Worm (Caenorhabditis elegans) whole organism, midembryonic: ENCODE data around the gene srg-48.
A peak's percentile ranks its signal among the peaks of the same experiment; 100 is the strongest.

Source experiments
- T22C8.4 ChIP-seq: fragments of 200-800 bp; sonication (Bioruptor generic); IDR thresholded peaks from 2 replicates; pipeline ENCODE4 v1.3.6; 2022; ENCODE audit warnings: missing genetic modification characterization, missing compliant biosample characterization
- cog-1 ChIP-seq: sonication (generic microtip); optimal IDR thresholded peaks from 2 replicates; lab custom pipeline; 2016; ENCODE audit warnings: missing genetic modification characterization, missing compliant biosample characterization
- flt-1 ChIP-seq: fragments of 200-800 bp; sonication (Bioruptor generic); IDR thresholded peaks from 2 replicates; pipeline ENCODE4 v1.3.6; 2022; ENCODE audit warnings: missing genetic modification characterization, missing compliant biosample characterization
- klf-2 ChIP-seq: fragments of 200-800 bp; sonication (Bioruptor generic); conservative IDR thresholded peaks from 2 replicates; pipeline ENCODE4 v1.3.6; 2022; ENCODE audit warnings: missing genetic modification reagents, missing genetic modification characterization, missing compliant biosample characterization
- med-1 ChIP-seq: sonication (generic microtip); optimal IDR thresholded peaks from 2 replicates; lab custom pipeline; 2017; ENCODE audit warnings: missing genetic modification characterization, mild to moderate bottlenecking, missing compliant biosample characterization, antibody characterized with exemption, missing genetic modification reagents; ENCODE audit not compliant: insufficient read depth
- ref-1 ChIP-seq: fragments of 200-800 bp; sonication (Bioruptor generic); conservative IDR thresholded peaks from 2 replicates; pipeline ENCODE4 v1.3.6; 2022; ENCODE audit warnings: missing genetic modification reagents, missing genetic modification characterization, missing compliant biosample characterization
- tab-1 ChIP-seq: fragments of 200-800 bp; sonication (Bioruptor generic); IDR thresholded peaks from 2 replicates; pipeline ENCODE4 v1.3.6; 2022; ENCODE audit warnings: missing genetic modification characterization, missing compliant biosample characterization
- ztf-23 ChIP-seq: fragments of 200-800 bp; sonication (Bioruptor generic); IDR thresholded peaks from 2 replicates; pipeline ENCODE4 v1.3.6; 2022; ENCODE audit warnings: missing genetic modification reagents, missing genetic modification characterization, missing compliant biosample characterization
- ztf-29 ChIP-seq: fragments of 200-800 bp; sonication (Bioruptor generic); IDR thresholded peaks from 2 replicates; pipeline ENCODE4 v1.3.6; 2022; ENCODE audit warnings: missing genetic modification reagents, missing genetic modification characterization, missing compliant biosample characterization

srg-48 gene

ce11 chrIV:7039476-7040261 is 32.5 kb upstream of the srg-48 start, which contains the start of the genes cogc-2 and klp-18:
Gene cogc-2, minus strand, starts transcription at chrIV:7039580.
Gene klp-18, plus strand, starts transcription at chrIV:7040211.
- TF ChIP-seq ztf-23 (GFP tag; lab: Robert Waterston, UW) = peak; percentile 73; the same call in 1 of the 2 replicates
- no peak for TF ChIP-seq T22C8.4 (GFP tag; lab: Robert Waterston, UW)
- peak; percentile 73; the same call in 1 of the 2 replicates for TF ChIP-seq flt-1 (GFP tag; lab: Robert Waterston, UW)
- TF ChIP-seq ref-1 (GFP tag; lab: Robert Waterston, UW) = no peak
- peak; percentile 67 for TF ChIP-seq med-1 (GFP tag; lab: Kevin White, UChicago)
- peak; percentile 80 for TF ChIP-seq tab-1 (GFP tag; lab: Robert Waterston, UW)
- TF ChIP-seq klf-2 (GFP tag; lab: Robert Waterston, UW) = no peak
- peak; percentile 61 for TF ChIP-seq cog-1
- peak; percentile 71 for TF ChIP-seq ztf-29 (GFP tag; lab: Robert Waterston, UW)

DNA sequence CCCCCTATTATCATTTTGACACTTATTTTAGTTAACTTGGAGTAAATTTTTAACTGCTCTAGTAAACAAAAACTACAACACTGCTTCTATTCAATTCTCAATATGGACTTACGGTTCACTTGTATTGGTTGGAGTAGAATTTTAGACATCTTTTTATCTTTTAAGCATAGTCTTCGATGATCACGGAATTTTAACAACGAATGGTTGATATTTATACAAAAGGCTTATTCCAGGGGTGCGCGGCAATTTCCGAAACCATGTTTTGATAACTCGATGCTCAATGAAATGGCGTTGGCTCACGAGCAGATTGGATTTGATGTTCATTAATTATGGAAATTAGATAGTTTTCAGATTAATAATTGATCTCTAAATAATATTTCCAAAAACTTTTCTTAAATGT is 28.8 kb upstream of the srg-48 start:
- TF ChIP-seq klf-2 (GFP tag; lab: Robert Waterston, UW) = no peak
- TF ChIP-seq ztf-23 (GFP tag; lab: Robert Waterston, UW) = no peak

DNA sequence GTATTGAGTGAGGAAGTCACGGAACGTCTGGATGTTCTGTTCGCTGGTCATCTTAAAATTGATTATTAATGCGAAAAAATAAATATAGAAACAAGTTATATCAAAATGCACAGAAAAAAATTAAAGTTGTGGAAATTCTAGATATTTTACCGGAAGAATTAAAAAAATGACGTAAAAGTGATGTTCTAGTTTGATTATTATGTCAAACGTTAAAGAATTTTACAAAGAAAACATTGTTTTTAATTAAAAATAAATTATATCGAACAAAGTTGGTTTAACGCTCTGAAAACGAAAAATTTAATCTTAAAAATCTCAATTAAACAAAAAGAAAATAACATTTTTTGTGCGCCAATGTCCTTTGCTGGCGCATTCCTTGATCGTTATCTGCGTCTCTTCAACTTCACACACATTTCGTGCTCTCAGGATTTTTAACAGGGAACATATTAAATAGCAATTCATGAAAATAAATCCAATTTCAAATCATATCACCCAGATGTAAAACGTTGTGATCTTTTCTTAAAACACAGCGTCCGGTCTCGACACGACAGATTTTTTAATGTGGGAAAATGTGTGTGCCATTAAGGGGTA is 27.6 kb upstream of the srg-48 start, which contains the start of gene tin-9.1:
tin-9.1 (minus strand) TSS at position 51 of the 588 bp plus-strand sequence.
- no peak for TF ChIP-seq ztf-23 (GFP tag; lab: Robert Waterston, UW)
- no peak for TF ChIP-seq ref-1 (GFP tag; lab: Robert Waterston, UW)
- TF ChIP-seq flt-1 (GFP tag; lab: Robert Waterston, UW) = no peak

ce11 chrIV:7045362-7045936 is 26.8 kb upstream of the srg-48 start:
- no peak for TF ChIP-seq ztf-29 (GFP tag; lab: Robert Waterston, UW)
- TF ChIP-seq ref-1 (GFP tag; lab: Robert Waterston, UW) = no peak
- TF ChIP-seq med-1 (GFP tag; lab: Kevin White, UChicago) = no peak

DNA sequence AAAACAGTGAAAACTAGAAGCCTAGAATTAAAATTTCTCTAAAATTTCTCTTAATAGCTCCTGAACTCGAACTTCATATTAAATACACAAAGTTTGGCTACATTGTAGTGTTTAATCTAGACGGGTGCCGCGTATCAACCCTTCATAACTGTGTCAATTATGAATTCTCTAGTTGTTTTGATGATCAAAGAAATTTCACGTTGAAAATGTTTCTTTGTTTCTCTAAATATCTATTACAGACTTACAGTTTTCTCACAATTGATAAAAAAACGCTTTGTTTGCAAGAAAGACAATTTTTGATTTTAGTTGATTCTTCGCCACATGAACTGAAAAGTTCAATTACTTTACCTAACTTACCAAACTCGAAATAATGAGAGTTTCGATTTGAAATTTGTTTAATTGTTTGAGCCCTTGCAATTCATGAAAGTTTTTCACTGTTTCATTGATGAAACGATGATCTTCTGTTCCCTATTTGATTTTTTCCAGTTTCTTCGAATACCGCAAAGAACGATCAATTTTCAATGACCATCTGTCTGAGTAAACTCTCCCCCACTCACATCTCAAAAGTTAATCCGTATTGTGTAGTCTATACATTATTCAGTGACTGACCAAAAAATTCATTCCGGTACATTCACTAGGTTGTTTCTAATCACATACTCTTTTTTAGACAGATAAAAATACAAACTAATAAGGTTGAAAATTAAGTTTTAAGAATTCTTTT is 25.4 kb upstream of the srg-48 start:
- TF ChIP-seq klf-2 (GFP tag; lab: Robert Waterston, UW) (no peak), ztf-23 (GFP tag; lab: Robert Waterston, UW) (no peak), ref-1 (GFP tag; lab: Robert Waterston, UW) (no peak), cog-1 (no peak), T22C8.4 (GFP tag; lab: Robert Waterston, UW) (no peak), med-1 (GFP tag; lab: Kevin White, UChicago) (no peak), tab-1 (GFP tag; lab: Robert Waterston, UW) (no peak), flt-1 (GFP tag; lab: Robert Waterston, UW) (no peak), ztf-29 (GFP tag; lab: Robert Waterston, UW) (no peak)

- TF ChIP-seq tab-1 (GFP tag; lab: Robert Waterston, UW) (no peak), med-1 (GFP tag; lab: Kevin White, UChicago) (no peak), ztf-29 (GFP tag; lab: Robert Waterston, UW) (no peak), T22C8.4 (GFP tag; lab: Robert Waterston, UW) (no peak), ztf-23 (GFP tag; lab: Robert Waterston, UW) (no peak), klf-2 (GFP tag; lab: Robert Waterston, UW) (no peak), ref-1 (GFP tag; lab: Robert Waterston, UW) (no peak), cog-1 (no peak), flt-1 (GFP tag; lab: Robert Waterston, UW) (no peak)
Measured at ce11 chrIV:7047762-7048178, 24.4 kb upstream of the srg-48 start.

DNA sequence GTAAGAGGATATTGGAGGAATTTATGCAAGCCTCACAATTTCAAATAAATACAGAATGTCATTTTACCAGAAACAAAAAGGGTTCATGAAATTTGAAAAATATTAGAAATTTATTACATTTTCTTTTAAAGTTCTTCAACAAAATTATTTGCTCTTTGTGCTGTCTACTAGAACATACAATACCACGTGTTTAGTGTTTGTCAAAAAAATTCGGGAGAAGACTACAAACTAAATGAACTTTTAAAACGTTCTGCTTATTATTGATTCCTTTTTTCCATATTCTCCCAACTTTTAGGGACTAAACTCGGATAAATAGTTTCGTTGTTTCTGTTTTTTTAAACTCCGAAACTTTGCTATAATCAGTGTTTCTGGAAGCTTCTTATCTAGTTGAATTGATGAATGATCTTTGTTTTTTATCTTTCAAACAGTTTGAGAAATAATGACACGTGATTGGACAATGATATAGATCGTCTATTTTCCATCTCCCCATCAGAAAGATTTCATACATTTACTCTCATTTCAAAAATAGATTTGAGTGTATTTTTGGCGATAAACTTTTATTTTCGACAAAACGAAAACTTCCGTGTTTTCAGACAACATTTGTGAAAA is 23.5 kb upstream of the srg-48 start:
- TF ChIP-seq ztf-23 (GFP tag; lab: Robert Waterston, UW) (no peak), T22C8.4 (GFP tag; lab: Robert Waterston, UW) (no peak), klf-2 (GFP tag; lab: Robert Waterston, UW) (no peak), med-1 (GFP tag; lab: Kevin White, UChicago) (no peak), tab-1 (GFP tag; lab: Robert Waterston, UW) (no peak), ref-1 (GFP tag; lab: Robert Waterston, UW) (no peak), cog-1 (no peak), flt-1 (GFP tag; lab: Robert Waterston, UW) (no peak), ztf-29 (GFP tag; lab: Robert Waterston, UW) (no peak)

ce11 chrIV:7049672-7050206 is 22.5 kb upstream of the srg-48 start, which contains the start of gene nhr-105:
Gene nhr-105, plus strand, starts transcription at chrIV:7050156.
- no peak for TF ChIP-seq ztf-23 (GFP tag; lab: Robert Waterston, UW)
- TF ChIP-seq flt-1 (GFP tag; lab: Robert Waterston, UW) = no peak
- TF ChIP-seq klf-2 (GFP tag; lab: Robert Waterston, UW) = no peak
- no peak for TF ChIP-seq T22C8.4 (GFP tag; lab: Robert Waterston, UW)
- no peak for TF ChIP-seq tab-1 (GFP tag; lab: Robert Waterston, UW)
- TF ChIP-seq cog-1 = no peak
- TF ChIP-seq ztf-29 (GFP tag; lab: Robert Waterston, UW) = no peak
- TF ChIP-seq ref-1 (GFP tag; lab: Robert Waterston, UW) = no peak
- no peak for TF ChIP-seq med-1 (GFP tag; lab: Kevin White, UChicago)
